Fruit fly (Drosophila melanogaster) whole organism: ENCODE measurements around the gene Tob.

Source experiments
- CG8478 ChIP-seq: fragments of >200 bp; optimal IDR thresholded peaks from 2 replicates; lab custom pipeline; 2018; ENCODE audit warnings: inconsistent platforms
- Dll ChIP-seq: fragments of >200 bp; optimal IDR thresholded peaks from 2 replicates; lab custom pipeline; 2017
- usp ChIP-seq: fragments of >200 bp; optimal IDR thresholded peaks from 2 replicates; lab custom pipeline; 2017; ENCODE audit warnings: missing biosample characterization, missing genetic modification characterization, mixed read lengths

- TF ChIP-seq usp (GFP tag; lab: Kevin White, UChicago) (no peak), Dll (no peak), CG8478 (lab: Kevin White, UChicago) (no peak)
Observed at dm6 chrX:16072658-16073374, 18.5 kb downstream of the Tob start.
